Worm (Caenorhabditis elegans): ENCODE measurements around the gene H04D03.2.

The H04D03.2 gene

DNA sequence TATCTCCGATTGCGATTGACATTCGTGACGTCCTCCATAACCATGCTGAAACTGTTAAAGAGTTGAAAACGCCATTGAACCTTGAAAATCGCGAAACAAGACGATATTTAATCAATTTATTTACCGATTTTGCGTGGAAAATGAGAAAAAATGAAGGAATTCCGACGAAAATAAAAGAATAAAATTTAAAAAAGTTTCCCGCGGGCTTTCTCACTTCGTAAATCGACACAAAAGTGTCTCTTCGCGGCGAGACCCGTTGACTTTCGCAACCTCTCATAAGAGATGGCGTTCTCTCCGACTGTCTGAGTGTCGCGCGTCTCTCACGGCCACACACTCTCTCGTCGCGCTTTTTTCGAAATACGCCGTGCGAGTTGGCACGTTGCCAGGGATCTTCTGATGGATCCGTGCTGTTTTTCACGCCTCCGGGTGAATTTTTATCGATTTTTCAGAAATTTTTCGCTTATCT, 35.0 kb downstream of the H04D03.2 start, which contains the start of gene hat-1 (continued):
- TF ChIP-seq C06A6.2 (GFP tag; conservative IDR thresholded peaks at IDR 0.05) (peak; percentile 89), ceh-58 (GFP tag; IDR thresholded peaks at IDR 0.05) (no peak), Y67H2A.10 (GFP tag; conservative IDR thresholded peaks at IDR 0.05) (0 out of 2 replicates have a peak, but pooled peaks have one; percentile 57), egl-18 (GFP tag; IDR thresholded peaks at IDR 0.05) (0 out of 2 replicates have a peak, but pooled peaks have one; percentile 53), F23B12.7 (tag; optimal IDR thresholded peaks at IDR 0.05; ENCODE audit: insufficient read depth) (peak; percentile 63), somi-1 (GFP tag; optimal IDR thresholded peaks at IDR 0.05) (peak; percentile 91), lir-1 (GFP tag; conservative IDR thresholded peaks at IDR 0.05) (peak; percentile 89), akir-1 (GFP tag; optimal IDR thresholded peaks at IDR 0.05) (no peak), hsf-1 (GFP tag; IDR thresholded peaks at IDR 0.05) (peak; percentile 84), lin-26 (GFP tag; IDR thresholded peaks at IDR 0.05) (0 out of 2 replicates have a peak, but pooled peaks have one; percentile 43), nhr-27 (tag; optimal IDR thresholded peaks at IDR 0.05) (no peak), ztf-22 (GFP tag; optimal IDR thresholded peaks at IDR 0.05) (no peak), tlf-1 (GFP tag; optimal IDR thresholded peaks at IDR 0.05) (peak; percentile 96), F52B5.7 (tag; optimal IDR thresholded peaks at IDR 0.05) (no peak), ztf-26 (tag; optimal IDR thresholded peaks at IDR 0.05) (peak; percentile 95), ZK185.1 (tag; optimal IDR thresholded peaks at IDR 0.05; ENCODE audit: poor library complexity, severe bottlenecking) (no peak), attf-5 (GFP tag; optimal IDR thresholded peaks at IDR 0.05) (peak; percentile 99), nfya-1 (tag; optimal IDR thresholded peaks at IDR 0.05; ENCODE audit: borderline replicate concordance, insufficient read depth) (no peak), F57A8.1 (GFP tag; optimal IDR thresholded peaks at IDR 0.05) (no peak), xnd-1 (tag; optimal IDR thresholded peaks at IDR 0.05) (peak; percentile 82), sptf-2 (GFP tag; optimal IDR thresholded peaks at IDR 0.05) (no peak), tbp1 (GFP tag; optimal IDR thresholded peaks at IDR 0.05) (peak; percentile 75), let-607 (tag; optimal IDR thresholded peaks at IDR 0.05) (peak; percentile 81 to 87), egrh-3 (GFP tag; IDR thresholded peaks at IDR 0.05) (peak; percentile 54; the same call in 1 of the 2 replicates), T26A5.8 (tag; optimal IDR thresholded peaks at IDR 0.05) (no peak), ccch-3 (GFP tag; optimal IDR thresholded peaks at IDR 0.05) (no peak), die-1 (tag; optimal IDR thresholded peaks at IDR 0.05) (no peak), lsy-27 (tag; optimal IDR thresholded peaks at IDR 0.05; ENCODE audit: borderline replicate concordance, insufficient read depth) (no peak), nhr-179 (tag; optimal IDR thresholded peaks at IDR 0.05) (no peak), snpc-1.3 (tag; optimal IDR thresholded peaks at IDR 0.05; ENCODE audit: insufficient read depth) (peak; percentile 82), lin-35 (GFP tag; optimal IDR thresholded peaks at IDR 0.05) (peak; percentile 4 to 92 (median 49)), B0035.1 (tag; optimal IDR thresholded peaks at IDR 0.05) (peak; percentile 68), attf-6 (GFP tag; IDR thresholded peaks at IDR 0.05) (peak; percentile 83), ama-1 (optimal IDR thresholded peaks at IDR 0.05) (no peak), ama-1 (GFP tag; optimal IDR thresholded peaks at IDR 0.05) (no peak), snpc-1.1 (tag; optimal IDR thresholded peaks at IDR 0.05; ENCODE audit: insufficient read depth) (peak; percentile 49), mxl-1 (tag; optimal IDR thresholded peaks at IDR 0.05) (no peak), ekl-4 (GFP tag; IDR thresholded peaks at IDR 0.05) (peak; percentile 97), F37B4.10 (GFP tag; IDR thresholded peaks at IDR 0.05) (no peak), ceh-79 (tag; optimal IDR thresholded peaks at IDR 0.05) (no peak), F33H1.4 (GFP tag; IDR thresholded peaks at IDR 0.05) (peak; percentile 100), F57C9.4 (tag; optimal IDR thresholded peaks at IDR 0.05) (no peak), ceh-27 (GFP tag; optimal IDR thresholded peaks at IDR 0.05) (peak; percentile 92), lag-1 (GFP tag; IDR thresholded peaks at IDR 0.05) (no peak), snpc-4 (GFP tag; optimal IDR thresholded peaks at IDR 0.05) (peak; percentile 56), snpc-4 (tag; optimal IDR thresholded peaks at IDR 0.05) (peak in 3 of 4 experiments; percentile 79 to 86 (median 80)), let-526 (GFP tag; IDR thresholded peaks at IDR 0.05) (0 out of 2 replicates have a peak, but pooled peaks have one; percentile 65)
